Fruit fly (Drosophila melanogaster): ENCODE results near the gene CG32713.

Gene CG32713

dm6 chrX:8479031-8479568, 21.7 kb upstream of the CG32713 start, which contains the start of gene Cp36:
Gene Cp36, plus strand, starts transcription at chrX:8479319.
- no peak for TF ChIP-seq noc (tag; optimal IDR thresholded peaks at IDR 0.05)

dm6 chrX:8476817-8477216, 19.4 kb upstream of the CG32713 start, which contains the start of gene Cp7Fc:
Gene Cp7Fc, plus strand, starts transcription at chrX:8477117.
- no peak for TF ChIP-seq noc (tag; optimal IDR thresholded peaks at IDR 0.05)

dm6 chrX:8475657-8476056, 18.2 kb upstream of the CG32713 start:
- TF ChIP-seq noc (tag; optimal IDR thresholded peaks at IDR 0.05) = no peak

dm6 chrX:8473339-8473887, 16.0 kb upstream of the CG32713 start, which contains the start of gene Cp7Fb:
Gene Cp7Fb, plus strand, starts transcription at chrX:8473837.
- TF ChIP-seq noc (tag; optimal IDR thresholded peaks at IDR 0.05) = no peak

- TF ChIP-seq noc (tag; optimal IDR thresholded peaks at IDR 0.05) = no peak
These were observed 13.2 kb upstream of the CG32713 start, which contains the start of gene Cp7Fa for dm6 chrX:8470588-8470987. Gene Cp7Fa, plus strand, starts transcription at chrX:8470888.

dm6 chrX:8469606-8470005, 12.2 kb upstream of the CG32713 start:
- no peak for TF ChIP-seq noc (tag; optimal IDR thresholded peaks at IDR 0.05)

- peak; percentile 40 for TF ChIP-seq noc (tag; optimal IDR thresholded peaks at IDR 0.05)
These were observed 11.6 kb upstream of the CG32713 start, which contains the start of gene CG12116 for dm6 chrX:8468962-8469459. Gene CG12116, minus strand, starts transcription at chrX:8469012.

- no peak for TF ChIP-seq noc (tag; optimal IDR thresholded peaks at IDR 0.05)
These were observed 9.3 kb upstream of the CG32713 start for dm6 chrX:8466729-8467215.

- TF ChIP-seq noc (tag; optimal IDR thresholded peaks at IDR 0.05) = peak; percentile 96
These were observed 7.1 kb upstream of the CG32713 start, which contains the start of gene Sptr for dm6 chrX:8464378-8465036. Gene Sptr, minus strand, starts transcription at chrX:8464438.

- TF ChIP-seq noc (tag; optimal IDR thresholded peaks at IDR 0.05) = no peak
These were observed 3.7 kb upstream of the CG32713 start, which contains the start of gene Es2 for dm6 chrX:8461147-8461546. Gene Es2, plus strand, starts transcription at chrX:8461479.

dm6 chrX:8460686-8461085, 3.3 kb upstream of the CG32713 start, which contains the start of gene CG15347:
Gene CG15347, minus strand, starts transcription at chrX:8460898.
- no peak for TF ChIP-seq noc (tag; optimal IDR thresholded peaks at IDR 0.05)

- TF ChIP-seq noc (tag; optimal IDR thresholded peaks at IDR 0.05) = no peak
These were observed 2.8 kb upstream of the CG32713 start for dm6 chrX:8460232-8460631.

dm6 chrX:8459452-8460040, 2.1 kb upstream of the CG32713 start:
- TF ChIP-seq noc (tag; optimal IDR thresholded peaks at IDR 0.05) = no peak

dm6 chrX:8455019-8455555, 2.3 kb downstream of the CG32713 start, which contains the start of gene org-1:
Gene org-1, minus strand, starts transcription at chrX:8455069.
- TF ChIP-seq noc (tag; optimal IDR thresholded peaks at IDR 0.05) = peak; percentile 27

dm6 chrX:8452163-8452562, 5.3 kb downstream of the CG32713 start:
- no peak for TF ChIP-seq noc (tag; optimal IDR thresholded peaks at IDR 0.05)

All from whole organism, larva.